Fruit fly (Drosophila melanogaster) whole organism, embryonic: ENCODE data around the gene CG43090.
A peak's percentile ranks its signal among the peaks of the same experiment; 100 is the strongest.

Source experiments
- CG12219 ChIP-seq: fragments of 200-800 bp; sonication (Bioruptor generic); optimal IDR thresholded peaks from 3 replicates; lab custom pipeline; 2018; ENCODE audit warnings: missing biosample characterization, mild to moderate bottlenecking, missing genetic modification characterization
- CG34376 ChIP-seq: fragments of 200-800 bp; sonication (Bioruptor generic); optimal IDR thresholded peaks from 2 replicates; lab custom pipeline; 2018; ENCODE audit warnings: missing biosample characterization, mild to moderate bottlenecking, missing genetic modification characterization
- cas ChIP-seq: fragments of 200-800 bp; sonication (Bioruptor generic); IDR thresholded peaks from 2 replicates; pipeline ENCODE4 v1.3.6; 2022; ENCODE audit warnings: missing biosample characterization, missing genetic modification characterization
- wdn ChIP-seq: fragments of 200-800 bp; sonication (Bioruptor generic); IDR thresholded peaks from 2 replicates; pipeline ENCODE4 v1.3.6; 2022; ENCODE audit warnings: missing biosample characterization, missing genetic modification characterization

DNA sequence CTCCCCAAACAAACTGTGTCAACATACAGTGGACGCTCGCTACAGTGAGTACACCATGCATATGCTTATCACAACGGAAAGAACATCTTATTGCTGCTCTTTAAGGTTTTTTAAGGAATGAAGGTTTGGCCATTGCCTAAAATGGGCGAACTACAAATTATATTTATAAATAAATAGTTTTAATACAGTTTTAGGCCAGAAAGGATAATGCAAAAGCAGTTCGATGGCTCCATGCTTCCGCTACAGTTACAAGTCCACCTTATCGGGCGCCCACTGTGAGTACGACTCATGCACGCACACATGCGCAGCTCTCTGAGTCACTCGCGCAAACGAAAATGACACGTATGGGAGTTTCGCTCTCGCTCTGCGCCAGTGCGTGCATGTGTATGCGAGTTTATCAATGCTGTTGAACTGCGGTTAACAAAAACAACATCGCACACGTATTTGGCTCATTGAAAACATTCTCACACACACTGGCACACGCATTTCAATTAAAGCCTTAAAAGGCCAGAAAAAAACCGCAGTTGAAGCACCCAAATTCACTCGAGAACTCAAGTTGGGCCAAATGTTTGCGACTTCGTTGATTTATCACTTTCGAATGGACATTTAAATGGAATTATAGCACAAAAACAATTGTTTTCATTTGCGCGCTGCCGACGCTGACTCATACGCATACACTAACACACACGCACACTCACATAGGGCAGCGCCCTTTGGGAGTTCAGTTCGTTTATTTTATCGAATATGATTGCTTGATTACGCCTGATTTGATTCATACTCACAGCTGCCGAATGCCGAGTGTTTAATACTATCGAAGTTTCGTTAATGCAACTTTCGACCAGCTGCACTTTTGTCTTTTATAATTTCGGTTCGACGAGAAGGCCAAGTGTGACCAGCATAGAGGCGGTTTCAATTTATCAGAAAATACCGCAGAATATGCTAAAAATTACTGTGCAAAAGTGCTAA is 24.8 kb upstream of the CG43090 start, which contains the start of gene sqh:
- TF ChIP-seq wdn (GFP tag; lab: Robert Waterston, UW): peak; percentile 85
- peak; percentile 83 for TF ChIP-seq CG34376 (GFP tag; lab: Kevin White, UChicago)
- TF ChIP-seq CG12219 (GFP tag; lab: Kevin White, UChicago): peak; percentile 81
- peak; percentile 55; the same call in 1 of the 2 replicates for TF ChIP-seq cas (GFP tag; lab: Robert Waterston, UW)
